Fruit fly (Drosophila melanogaster) whole organism, embryonic: ENCODE data around the gene CG6830.
A peak's percentile ranks its signal among the peaks of the same experiment; 100 is the strongest.

ENCODE experiments used
- Atf-2 ChIP-seq: fragments of 200-800 bp; sonication (Bioruptor generic); optimal IDR thresholded peaks from 2 replicates; lab custom pipeline; 2016; ENCODE audit warnings: missing biosample characterization, missing genetic modification characterization
- Awh ChIP-seq: fragments of 200-800 bp; sonication (Bioruptor generic); IDR thresholded peaks from 2 replicates; pipeline ENCODE4, ENCODE4 v1.3.6; 2022; ENCODE audit warnings: missing biosample characterization, missing genetic modification characterization
- BtbVII ChIP-seq: fragments of 200-800 bp; sonication (Bioruptor generic); optimal IDR thresholded peaks from 3 replicates; lab custom pipeline; 2017; ENCODE audit warnings: missing biosample characterization, mild to moderate bottlenecking, missing genetic modification characterization
- CG11723 ChIP-seq: fragments of 200-800 bp; sonication (Bioruptor generic); optimal IDR thresholded peaks from 2 replicates; lab custom pipeline; 2017; ENCODE audit warnings: missing biosample characterization, mild to moderate bottlenecking, missing genetic modification characterization
- CG13624 ChIP-seq: fragments of 200-800 bp; sonication (Bioruptor generic); optimal IDR thresholded peaks from 2 replicates; lab custom pipeline; 2016; ENCODE audit warnings: missing biosample characterization, missing genetic modification characterization
- CG14710 ChIP-seq: fragments of 200-800 bp; sonication (Bioruptor generic); optimal IDR thresholded peaks from 3 replicates; lab custom pipeline; 2019; ENCODE audit warnings: missing biosample characterization, mild to moderate bottlenecking, missing genetic modification characterization, moderate library complexity
- CG1603 ChIP-seq: fragments of 200-800 bp; sonication (Bioruptor generic); optimal IDR thresholded peaks from 2 replicates; lab custom pipeline; 2019; ENCODE audit warnings: missing biosample characterization, mild to moderate bottlenecking, missing genetic modification characterization, moderate library complexity
- CG17361 ChIP-seq: fragments of 200-800 bp; sonication (Bioruptor generic); IDR thresholded peaks from 3 replicates; pipeline ENCODE4 v1.3.6; 2022; ENCODE audit warnings: missing biosample characterization, missing genetic modification characterization
- CG2116 ChIP-seq: fragments of 200-800 bp; sonication (Bioruptor generic); optimal IDR thresholded peaks from 3 replicates; lab custom pipeline; 2018; ENCODE audit warnings: missing biosample characterization, mild to moderate bottlenecking, missing genetic modification characterization
- CG3163 ChIP-seq: fragments of 200-800 bp; sonication (Bioruptor generic); optimal IDR thresholded peaks from 3 replicates; lab custom pipeline; 2016; ENCODE audit warnings: missing biosample characterization, missing genetic modification characterization
- CG3838 ChIP-seq: fragments of 200-800 bp; sonication (Bioruptor generic); optimal IDR thresholded peaks from 3 replicates; lab custom pipeline; 2016; ENCODE audit warnings: missing biosample characterization, missing genetic modification characterization
- CG4328 ChIP-seq: fragments of 200-800 bp; sonication (Bioruptor generic); optimal IDR thresholded peaks from 3 replicates; lab custom pipeline; 2017; ENCODE audit warnings: missing biosample characterization, missing genetic modification reagents, missing genetic modification characterization
- CG4707 ChIP-seq: fragments of 200-800 bp; sonication (Bioruptor generic); optimal IDR thresholded peaks from 2 replicates; lab custom pipeline; 2018; ENCODE audit warnings: missing biosample characterization, mild to moderate bottlenecking, missing genetic modification characterization, moderate library complexity
- CG4820 ChIP-seq: fragments of 200-800 bp; sonication (Bioruptor generic); optimal IDR thresholded peaks from 3 replicates; lab custom pipeline; 2016; ENCODE audit warnings: missing biosample characterization, missing genetic modification characterization
- CG6683 ChIP-seq: fragments of 200-800 bp; sonication (Bioruptor generic); optimal IDR thresholded peaks from 2 replicates; lab custom pipeline; 2017; ENCODE audit warnings: missing biosample characterization, mild to moderate bottlenecking, missing genetic modification characterization, missing genetic modification reagents
- CG8924 ChIP-seq: fragments of 200-800 bp; optimal IDR thresholded peaks from 3 replicates; lab custom pipeline; 2019; ENCODE audit warnings: missing biosample characterization, mild to moderate bottlenecking, missing genetic modification characterization, moderate library complexity
- CkIIα-i1 ChIP-seq: fragments of 200-800 bp; sonication (Bioruptor generic); IDR thresholded peaks from 2 replicates; pipeline ENCODE4 v1.3.6; 2022; ENCODE audit warnings: missing biosample characterization, missing genetic modification characterization
- Dek ChIP-seq: fragments of 200-800 bp; sonication (Bioruptor generic); optimal IDR thresholded peaks from 3 replicates; lab custom pipeline; 2019; ENCODE audit warnings: missing biosample characterization, mild to moderate bottlenecking, missing genetic modification characterization, moderate library complexity
- Drgx ChIP-seq: fragments of 200-800 bp; sonication (Bioruptor generic); IDR thresholded peaks from 2 replicates; pipeline ENCODE4 v1.3.6; 2022; ENCODE audit warnings: missing biosample characterization, missing genetic modification characterization
- Eip74EF ChIP-seq, 2 experiments: fragments of 200-800 bp in 1 of 2; fragments of >200 bp in 1 of 2; sonication (Bioruptor generic) in 1 of 2; optimal IDR thresholded peaks; 2 replicates each; lab custom pipeline; 2017 to 2019; ENCODE audit warnings: missing biosample characterization in 2 of 2, missing genetic modification characterization in 2 of 2, mild to moderate bottlenecking in 1 of 2, moderate library complexity in 1 of 2
- HLH3B ChIP-seq: fragments of 200-800 bp; sonication (Bioruptor generic); IDR thresholded peaks from 2 replicates; pipeline ENCODE4 v1.3.6; 2022; ENCODE audit warnings: missing biosample characterization, missing genetic modification characterization
- HLH4C ChIP-seq: fragments of 200-800 bp; sonication (Bioruptor generic); IDR thresholded peaks from 3 replicates; pipeline ENCODE4 v1.3.6; 2022; ENCODE audit warnings: missing biosample characterization, missing genetic modification characterization; ENCODE audit not compliant: partially characterized antibody
- HmgD ChIP-seq: fragments of 200-800 bp; sonication (Bioruptor generic); optimal IDR thresholded peaks from 3 replicates; lab custom pipeline; 2016; ENCODE audit warnings: missing biosample characterization, missing genetic modification characterization
- HmgZ ChIP-seq: fragments of 200-800 bp; sonication (Bioruptor generic); optimal IDR thresholded peaks from 2 replicates; lab custom pipeline; 2018; ENCODE audit warnings: missing biosample characterization, mild to moderate bottlenecking, missing genetic modification characterization
- Kr ChIP-seq: fragments of 200-800 bp; sonication (Bioruptor generic); optimal IDR thresholded peaks from 2 replicates; lab custom pipeline; 2017; ENCODE audit warnings: missing biosample characterization, mild to moderate bottlenecking, missing genetic modification characterization
- Lhr ChIP-seq: fragments of 200-800 bp; sonication (Bioruptor generic); optimal IDR thresholded peaks from 3 replicates; lab custom pipeline; 2017; ENCODE audit warnings: mild to moderate bottlenecking, missing biosample characterization, missing genetic modification reagents, missing genetic modification characterization
- Rfx ChIP-seq: fragments of 200-800 bp; sonication (Bioruptor generic); IDR thresholded peaks from 2 replicates; pipeline ENCODE4 v1.3.6; 2022; ENCODE audit warnings: missing biosample characterization, missing genetic modification characterization
- Taf1 ChIP-seq: fragments of 200-800 bp; sonication (Bioruptor generic); IDR thresholded peaks from 2 replicates; pipeline ENCODE4 v1.3.6; 2022; ENCODE audit warnings: missing biosample characterization, missing genetic modification characterization
- amos ChIP-seq: fragments of 200-800 bp; sonication (Bioruptor generic); IDR thresholded peaks from 2 replicates; pipeline ENCODE4 v1.3.6; 2022; ENCODE audit warnings: missing biosample characterization, missing genetic modification characterization; ENCODE audit not compliant: partially characterized antibody
- az2 ChIP-seq: fragments of 200-800 bp; sonication (Bioruptor generic); optimal IDR thresholded peaks from 3 replicates; lab custom pipeline; 2016; ENCODE audit warnings: missing biosample characterization, missing genetic modification characterization
- cwo ChIP-seq: fragments of 200-800 bp; sonication (Bioruptor generic); optimal IDR thresholded peaks from 3 replicates; lab custom pipeline; 2017; ENCODE audit warnings: missing biosample characterization, missing genetic modification characterization, mild to moderate bottlenecking, moderate library complexity, missing genetic modification reagents
- eve ChIP-seq, 2 experiments: fragments of >200 bp; optimal IDR thresholded peaks; 2 replicates each; lab custom pipeline; 2017; ENCODE audit warnings: missing biosample characterization in 2 of 2, missing genetic modification characterization in 2 of 2
- gfzf ChIP-seq: fragments of 200-800 bp; sonication (Bioruptor generic); optimal IDR thresholded peaks from 2 replicates; lab custom pipeline; 2016; ENCODE audit warnings: missing biosample characterization, mild to moderate bottlenecking, missing genetic modification characterization, moderate library complexity
- gro ChIP-seq: fragments of 200-800 bp; sonication (Bioruptor generic); optimal IDR thresholded peaks from 2 replicates; lab custom pipeline; 2016; ENCODE audit warnings: missing biosample characterization, missing genetic modification characterization
- gt ChIP-seq: fragments of 200-800 bp; sonication (Bioruptor generic); IDR thresholded peaks from 2 replicates; pipeline ENCODE4 v1.3.6; 2022; ENCODE audit warnings: missing biosample characterization, missing genetic modification characterization
- hbn ChIP-seq: fragments of 200-800 bp; sonication (Bioruptor generic); IDR thresholded peaks from 2 replicates; pipeline ENCODE4 v1.3.6; 2022; ENCODE audit warnings: missing biosample characterization, missing genetic modification characterization; ENCODE audit not compliant: partially characterized antibody
- ind ChIP-seq: fragments of 200-800 bp; sonication (Bioruptor generic); optimal IDR thresholded peaks from 3 replicates; lab custom pipeline; 2016; ENCODE audit warnings: missing biosample characterization, missing genetic modification characterization
- mam ChIP-seq: fragments of 200-800 bp; sonication (Bioruptor generic); optimal IDR thresholded peaks from 3 replicates; lab custom pipeline; 2016; ENCODE audit warnings: missing biosample characterization, missing genetic modification characterization
- otp ChIP-seq: fragments of 200-800 bp; sonication (Bioruptor generic); IDR thresholded peaks from 3 replicates; pipeline ENCODE4, ENCODE4 v1.3.6; 2022; ENCODE audit warnings: missing biosample characterization, missing genetic modification characterization
- pfk ChIP-seq: fragments of 200-800 bp; sonication (Bioruptor generic); optimal IDR thresholded peaks from 2 replicates; lab custom pipeline; 2018; ENCODE audit warnings: missing biosample characterization, mild to moderate bottlenecking, missing genetic modification characterization, moderate library complexity
- pho ChIP-seq: fragments of 200-800 bp; sonication (Bioruptor generic); optimal IDR thresholded peaks from 2 replicates; lab custom pipeline; 2016; ENCODE audit warnings: missing biosample characterization, missing genetic modification characterization
- pnt ChIP-seq: fragments of 200-800 bp; sonication (Bioruptor generic); optimal IDR thresholded peaks from 3 replicates; lab custom pipeline; 2016; ENCODE audit warnings: missing biosample characterization, missing genetic modification characterization
- ro ChIP-seq: fragments of 200-800 bp; sonication (Bioruptor generic); IDR thresholded peaks from 2 replicates; pipeline ENCODE4 v1.3.6; 2022; ENCODE audit warnings: missing biosample characterization, missing genetic modification characterization
- schlank ChIP-seq: fragments of 200-800 bp; sonication (Bioruptor generic); optimal IDR thresholded peaks from 2 replicates; lab custom pipeline; 2018; ENCODE audit warnings: missing biosample characterization, mild to moderate bottlenecking, missing genetic modification characterization
- sens-2 ChIP-seq: fragments of 200-800 bp; sonication (Bioruptor generic); IDR thresholded peaks from 2 replicates; pipeline ENCODE4 v1.3.6; 2022; ENCODE audit warnings: missing biosample characterization, missing genetic modification characterization
- seq ChIP-seq: fragments of 200-800 bp; sonication (Bioruptor generic); IDR thresholded peaks from 2 replicates; pipeline ENCODE4 v1.3.6; 2022; ENCODE audit warnings: missing biosample characterization, missing genetic modification characterization
- slou ChIP-seq: fragments of 200-800 bp; sonication (Bioruptor generic); optimal IDR thresholded peaks from 3 replicates; lab custom pipeline; 2016; ENCODE audit warnings: missing biosample characterization, missing genetic modification characterization
- so ChIP-seq: fragments of 200-800 bp; sonication (Bioruptor generic); IDR thresholded peaks from 3 replicates; pipeline ENCODE4 v1.3.6; 2022; ENCODE audit warnings: missing biosample characterization, missing genetic modification characterization
- sr ChIP-seq: fragments of 200-800 bp; sonication (Bioruptor generic); IDR thresholded peaks from 3 replicates; pipeline ENCODE4 v1.3.6; 2022; ENCODE audit warnings: missing biosample characterization, missing genetic modification characterization
- tap ChIP-seq: fragments of 200-800 bp; optimal IDR thresholded peaks from 3 replicates; lab custom pipeline; 2019; ENCODE audit warnings: missing biosample characterization, mild to moderate bottlenecking, missing genetic modification characterization, moderate library complexity

Gene CG6830

DNA sequence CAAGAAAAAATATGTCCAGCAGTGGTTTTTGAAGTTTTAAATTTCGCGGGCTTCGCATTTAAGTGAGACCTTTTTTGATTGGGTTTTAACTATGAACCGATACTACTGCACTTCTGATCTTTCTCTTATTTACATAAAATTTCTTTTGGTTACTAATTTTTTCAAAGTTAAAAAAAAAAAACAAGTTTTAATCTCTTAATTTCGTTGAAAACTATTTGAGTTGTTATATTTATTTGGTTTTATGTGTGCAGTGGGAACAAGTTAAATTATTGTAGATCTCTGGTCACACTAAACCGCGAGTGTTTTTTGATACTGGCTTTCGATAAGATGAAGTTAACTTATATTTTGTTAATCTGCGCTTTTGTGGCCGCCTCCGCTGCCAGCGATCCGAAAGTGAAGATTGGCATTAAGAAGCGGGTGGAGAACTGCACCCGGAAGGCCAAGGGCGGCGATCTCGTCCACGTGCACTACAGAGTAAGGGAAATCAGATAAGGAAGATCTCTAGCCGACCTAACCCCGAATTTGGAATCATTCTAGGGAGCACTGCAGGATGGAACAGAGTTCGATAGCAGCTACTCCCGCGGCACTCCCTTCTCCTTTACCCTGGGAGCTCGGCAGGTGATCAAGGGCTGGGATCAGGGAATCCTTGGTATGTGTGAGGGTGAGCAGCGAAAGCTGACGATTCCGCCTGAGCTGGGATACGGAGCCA lies 10.0 kb downstream of the CG6830 start, which contains the start of gene CG14715 (continued):
- TF ChIP-seq Kr (GFP tag; lab: Kevin White, UChicago), result no peak
- TF ChIP-seq HmgD, result peak; percentile 32
- TF ChIP-seq tap (tag; lab: Kevin White, UChicago), result no peak
- no peak for TF ChIP-seq cwo
- peak; percentile 44 for TF ChIP-seq mam (GFP tag; lab: Kevin White, UChicago)
- peak; percentile 17 for TF ChIP-seq CG8924 (tag; lab: Kevin White, UChicago)
- TF ChIP-seq HLH4C (GFP tag; lab: Robert Waterston, UW), result no peak
- no peak for TF ChIP-seq CkIIα-i1 (GFP tag; lab: Robert Waterston, UW)
- peak; percentile 28 for TF ChIP-seq gro (GFP tag; lab: Kevin White, UChicago)
- no peak for TF ChIP-seq schlank
- TF ChIP-seq CG14710 (tag; lab: Kevin White, UChicago), result peak; percentile 86
- TF ChIP-seq pho (GFP tag; lab: Kevin White, UChicago), result peak; percentile 51
- TF ChIP-seq CG4328, result no peak
- TF ChIP-seq CG17361 (GFP tag; lab: Robert Waterston, UW), result peak; percentile 60; the same call in 2 of the 3 replicates
- TF ChIP-seq HmgZ (tag; lab: Kevin White, UChicago), result peak; percentile 67
- no peak for TF ChIP-seq BtbVII
- TF ChIP-seq gt (GFP tag; lab: Robert Waterston, UW), result no peak
- no peak for TF ChIP-seq HLH3B
- no peak for TF ChIP-seq CG4707
- TF ChIP-seq Atf-2, result no peak
- TF ChIP-seq pfk (GFP tag; lab: Kevin White, UChicago), result no peak
- peak; percentile 19 for TF ChIP-seq CG4820 (GFP tag; lab: Kevin White, UChicago)
- TF ChIP-seq seq (GFP tag; lab: Robert Waterston, UW), result no peak
- no peak for TF ChIP-seq sens-2 (GFP tag; lab: Robert Waterston, UW)
- TF ChIP-seq otp, result no peak
- no peak for TF ChIP-seq sr (GFP tag; lab: Robert Waterston, UW)
- no peak for TF ChIP-seq CG6683 (GFP tag; lab: Kevin White, UChicago)
- TF ChIP-seq az2 (GFP tag; lab: Kevin White, UChicago), result peak; percentile 50
- TF ChIP-seq hbn, result peak; percentile 37; the same call in 1 of the 2 replicates
- peak; percentile 13 for TF ChIP-seq CG3163 (GFP tag; lab: Kevin White, UChicago)
- no peak for TF ChIP-seq CG1603 (tag; lab: Kevin White, UChicago)
- TF ChIP-seq CG13624 (GFP tag; lab: Kevin White, UChicago), result peak; percentile 51
- peak; percentile 38 for TF ChIP-seq Dek (tag; lab: Kevin White, UChicago)
- peak; percentile 89 for TF ChIP-seq Lhr (GFP tag; lab: Kevin White, UChicago)
- no peak for TF ChIP-seq CG11723
- no peak for TF ChIP-seq Drgx
- TF ChIP-seq ind (GFP tag; lab: Kevin White, UChicago), result peak; percentile 44
- no peak for TF ChIP-seq slou (GFP tag; lab: Kevin White, UChicago)
- TF ChIP-seq Taf1 (GFP tag; lab: Robert Waterston, UW), result no peak
- TF ChIP-seq gfzf, result peak; percentile 85
- TF ChIP-seq so, result no peak
- TF ChIP-seq CG3838 (GFP tag; lab: Kevin White, UChicago), result no peak
- peak; percentile 55 for TF ChIP-seq pnt (GFP tag; lab: Kevin White, UChicago)
- no peak for TF ChIP-seq ro (GFP tag; lab: Robert Waterston, UW)
- TF ChIP-seq Awh, result no peak
- TF ChIP-seq CG2116 (GFP tag; lab: Kevin White, UChicago), result peak; percentile 73
- TF ChIP-seq Eip74EF (GFP tag; optimal IDR thresholded peaks at IDR 0.05; lab: Kevin White, UChicago), result no peak
- no peak; the same call in 1 of the 2 replicates for TF ChIP-seq amos (GFP tag; lab: Robert Waterston, UW)
- TF ChIP-seq eve (GFP tag; optimal IDR thresholded peaks at IDR 0.05; lab: Kevin White, UChicago), result no peak
- peak; percentile 55; the same call in 1 of the 2 replicates for TF ChIP-seq Rfx
